Worm (Caenorhabditis elegans) whole organism, L3 larva: ENCODE measurements around the gene rpc-25.

Source experiments
- skn-1 ChIP-seq: fragments of 150-350 bp; optimal IDR thresholded peaks from 2 replicates; lab custom pipeline; 2014; ENCODE audit warnings: missing biosample characterization, missing genetic modification characterization
- snpc-4 ChIP-seq: fragments of 150-350 bp; optimal IDR thresholded peaks from 2 replicates; lab custom pipeline; 2014; ENCODE audit warnings: missing biosample characterization, missing genetic modification characterization

DNA sequence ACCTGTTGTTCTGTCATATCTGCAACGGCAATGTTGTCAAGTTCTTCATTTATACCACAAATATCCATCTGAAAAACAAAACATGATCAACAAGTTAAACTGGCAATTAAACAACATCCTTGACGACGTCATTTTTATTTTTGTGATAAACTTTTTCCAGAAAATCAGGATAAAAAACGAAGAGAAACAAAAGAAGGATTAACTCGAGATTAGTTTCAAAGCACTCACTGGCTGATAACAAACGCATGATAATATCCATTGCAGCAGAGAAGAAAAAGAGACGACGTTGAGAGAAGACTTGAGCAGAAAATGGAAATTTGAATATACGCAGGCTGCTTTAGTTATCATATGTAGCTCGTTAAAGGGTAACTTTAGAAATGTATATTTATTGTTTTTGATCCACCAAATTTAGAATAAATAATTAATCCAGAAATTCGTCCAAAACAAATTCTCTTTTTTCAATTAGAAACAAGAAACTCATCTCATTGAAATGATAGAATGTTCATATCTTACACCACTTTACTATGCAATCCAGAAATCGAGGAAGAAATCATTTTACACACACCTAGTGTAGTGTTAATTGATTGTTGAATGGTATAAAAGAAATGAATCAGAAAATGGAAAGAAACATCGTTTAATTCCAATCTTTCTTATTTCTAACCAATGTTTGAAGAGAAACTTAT lies 34.9 kb upstream of the rpc-25 start, which contains the start of the genes C12D8.21 and col-148:
- TF ChIP-seq snpc-4 (tag; lab: Kevin White, UChicago) (no peak), skn-1 (tag; lab: Kevin White, UChicago) (no peak)
